Fruit fly (Drosophila melanogaster): ENCODE data around the gene CG8004.

The CG8004 gene

DNA sequence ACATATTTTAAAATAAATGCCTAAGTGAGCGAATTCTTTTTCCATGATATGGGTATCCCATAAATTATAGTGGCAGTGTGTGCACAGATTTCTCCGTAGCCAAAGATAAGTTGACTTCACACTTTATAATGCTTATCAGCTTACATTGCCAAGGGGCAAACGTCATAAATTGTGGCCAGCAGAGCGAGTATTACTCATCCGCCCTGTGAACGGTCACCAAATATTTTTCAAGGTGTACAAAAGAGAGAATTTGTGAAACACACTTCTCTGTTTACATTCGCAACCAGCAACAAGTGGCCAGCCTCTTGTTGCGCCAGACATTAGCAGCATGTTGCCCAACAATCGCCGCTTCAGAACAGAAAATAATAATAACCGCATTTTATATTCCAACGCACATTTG lies 4.6 kb upstream of the CG8004 start (continued):
- peak; percentile 52 for TF ChIP-seq CG6254 (GFP tag; optimal IDR thresholded peaks at IDR 0.05)
- TF ChIP-seq BEAF-32 (GFP tag; optimal IDR thresholded peaks at IDR 0.05) = no peak
- peak; percentile 43; the same call in 1 of the 2 replicates for TF ChIP-seq seq (GFP tag; IDR thresholded peaks at IDR 0.05)
- no peak for TF ChIP-seq CG4360 (GFP tag; IDR thresholded peaks at IDR 0.05)
- no peak for TF ChIP-seq CG8478 (optimal IDR thresholded peaks at IDR 0.05)
- no peak for TF ChIP-seq ap (GFP tag; IDR thresholded peaks at IDR 0.05)
- TF ChIP-seq pb (GFP tag; optimal IDR thresholded peaks at IDR 0.05) = no peak
- no peak for TF ChIP-seq p53 (GFP tag; optimal IDR thresholded peaks at IDR 0.05)
- no peak for TF ChIP-seq Hr39 (optimal IDR thresholded peaks at IDR 0.05)
- TF ChIP-seq CG12942 (GFP tag; optimal IDR thresholded peaks at IDR 0.05) = peak; percentile 4
- peak; percentile 31 for TF ChIP-seq luna (GFP tag; optimal IDR thresholded peaks at IDR 0.05)
- no peak for TF ChIP-seq nmo (GFP tag; optimal IDR thresholded peaks at IDR 0.05)
- peak; percentile 68 for TF ChIP-seq caup (GFP tag; optimal IDR thresholded peaks at IDR 0.05; ENCODE audit: severe bottlenecking)
- no peak for TF ChIP-seq dm (GFP tag; optimal IDR thresholded peaks at IDR 0.05)
- TF ChIP-seq HmgD (GFP tag; optimal IDR thresholded peaks at IDR 0.05) = no peak
- TF ChIP-seq CG4424 (GFP tag; optimal IDR thresholded peaks at IDR 0.05) = peak; percentile 36
- no peak for TF ChIP-seq tna (GFP tag; IDR thresholded peaks at IDR 0.05; ENCODE audit: partially characterized antibody)
- TF ChIP-seq vvl (GFP tag; IDR thresholded peaks at IDR 0.05) = peak; percentile 75
- TF ChIP-seq Opbp (GFP tag; IDR thresholded peaks at IDR 0.05; ENCODE audit: partially characterized antibody) = no peak
- TF ChIP-seq br (optimal IDR thresholded peaks at IDR 0.05) = no peak
- TF ChIP-seq Chrac-16 (GFP tag; optimal IDR thresholded peaks at IDR 0.05) = no peak
- no peak for TF ChIP-seq CG16863 (GFP tag; optimal IDR thresholded peaks at IDR 0.05)
- no peak for TF ChIP-seq CG11085 (GFP tag; IDR thresholded peaks at IDR 0.05)
- TF ChIP-seq CG2199 (GFP tag; IDR thresholded peaks at IDR 0.05) = peak; percentile 53; the same call in 1 of the 3 replicates
- no peak for TF ChIP-seq ind (GFP tag; optimal IDR thresholded peaks at IDR 0.05)
- TF ChIP-seq nerfin-2 (GFP tag; IDR thresholded peaks at IDR 0.05; ENCODE audit: partially characterized antibody) = no peak
- TF ChIP-seq sd (tag; optimal IDR thresholded peaks at IDR 0.05) = peak; percentile 74
- peak; percentile 25 for TF ChIP-seq CG18011 (GFP tag; optimal IDR thresholded peaks at IDR 0.05)
- no peak for TF ChIP-seq Hr3 (GFP tag; optimal IDR thresholded peaks at IDR 0.05)
- TF ChIP-seq Hmx (GFP tag; optimal IDR thresholded peaks at IDR 0.05) = no peak
- TF ChIP-seq NfI (GFP tag; optimal IDR thresholded peaks at IDR 0.05) = peak; percentile 21
- TF ChIP-seq CG31224 (GFP tag; IDR thresholded peaks at IDR 0.05) = no peak
- TF ChIP-seq Doc2 (GFP tag; IDR thresholded peaks at IDR 0.05) = no peak
- TF ChIP-seq gcm (GFP tag; optimal IDR thresholded peaks at IDR 0.05) = peak; percentile 5
- no peak for TF ChIP-seq pan (optimal IDR thresholded peaks at IDR 0.05)
- TF ChIP-seq pan (GFP tag; optimal IDR thresholded peaks at IDR 0.05 in 1 of 2, IDR thresholded peaks at IDR 0.05 in 1 of 2) = peak in 1 of 2 experiments; percentile 36
- peak; percentile 64 for TF ChIP-seq CG13296 (GFP tag; optimal IDR thresholded peaks at IDR 0.05)
- no peak for TF ChIP-seq CoRest (tag; optimal IDR thresholded peaks at IDR 0.05)
- no peak for TF ChIP-seq lola (GFP tag; optimal IDR thresholded peaks at IDR 0.05)
- peak; percentile 45 for TF ChIP-seq CG31365 (tag; optimal IDR thresholded peaks at IDR 0.05)
- peak; percentile 19 for TF ChIP-seq her (GFP tag; optimal IDR thresholded peaks at IDR 0.05)
- TF ChIP-seq D (optimal IDR thresholded peaks at IDR 0.05) = no peak
- no peak for TF ChIP-seq D (GFP tag; optimal IDR thresholded peaks at IDR 0.05)
- no peak for TF ChIP-seq HLHmδ (GFP tag; optimal IDR thresholded peaks at IDR 0.05)
- TF ChIP-seq da (GFP tag; optimal IDR thresholded peaks at IDR 0.05) = no peak
- no peak for TF ChIP-seq hkb (optimal IDR thresholded peaks at IDR 0.05)
- peak; percentile 78 for TF ChIP-seq hkb (GFP tag; IDR thresholded peaks at IDR 0.05)
- no peak for TF ChIP-seq az2 (GFP tag; optimal IDR thresholded peaks at IDR 0.05)
- TF ChIP-seq Kr (GFP tag; optimal IDR thresholded peaks at IDR 0.05) = no peak
- no peak for TF ChIP-seq CG43689 (GFP tag; IDR thresholded peaks at IDR 0.05)
- TF ChIP-seq Max (GFP tag; optimal IDR thresholded peaks at IDR 0.05) = no peak
- no peak for TF ChIP-seq CG11560 (tag; IDR thresholded peaks at IDR 0.05)
- peak; percentile 85 for TF ChIP-seq sens (GFP tag)
- no peak for TF ChIP-seq gt (GFP tag; IDR thresholded peaks at IDR 0.05)
